Fruit fly (Drosophila melanogaster): Measurements from ENCODE around the gene Cyp304a1.

Gene Cyp304a1

DNA sequence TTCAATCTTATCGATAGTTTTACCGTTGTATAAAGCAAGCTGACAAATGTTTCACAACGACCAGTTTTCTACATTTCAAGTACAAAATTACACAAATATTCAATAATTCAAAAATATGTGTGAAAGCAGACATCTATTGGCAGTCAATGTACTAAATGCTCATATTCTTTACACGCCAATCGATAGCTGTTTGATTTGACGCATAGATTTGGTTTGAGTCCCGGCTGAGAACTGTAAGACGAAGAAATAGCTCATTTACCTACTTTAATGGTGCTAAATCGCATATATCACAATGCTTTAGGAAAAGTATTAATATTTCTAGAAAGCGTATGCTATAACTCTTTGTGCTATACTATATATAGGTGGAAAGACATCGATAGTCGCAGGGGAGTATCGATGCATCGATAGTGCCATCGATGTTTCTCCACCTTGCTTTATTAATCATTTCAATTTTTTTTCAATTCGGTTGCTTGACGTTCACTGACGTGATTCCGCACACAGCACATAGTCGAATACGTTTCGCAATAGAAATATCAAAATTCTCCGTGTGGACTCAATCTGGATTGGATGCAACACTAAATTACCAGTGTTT lies 17.1 kb downstream of the Cyp304a1 start, which contains the start of gene Paip2 (continued):
- TF ChIP-seq CG18476 (GFP tag; optimal IDR thresholded peaks at IDR 0.05) (no peak), HmgZ (tag; optimal IDR thresholded peaks at IDR 0.05) (peak; percentile 43), CG6272 (GFP tag; IDR thresholded peaks at IDR 0.05) (peak; percentile 45; the same call in 1 of the 2 replicates), CG10654 (GFP tag; optimal IDR thresholded peaks at IDR 0.05) (no peak), Dref (GFP tag; IDR thresholded peaks at IDR 0.05) (peak; percentile 82), CG12391 (tag; optimal IDR thresholded peaks at IDR 0.05) (peak; percentile 40), cg (GFP tag; optimal IDR thresholded peaks at IDR 0.05) (no peak), CG15514 (GFP tag; optimal IDR thresholded peaks at IDR 0.05) (peak; percentile 67), zfh1 (GFP tag; IDR thresholded peaks at IDR 0.05) (no peak), CG18619 (GFP tag; optimal IDR thresholded peaks at IDR 0.05) (no peak), CG8359 (GFP tag; optimal IDR thresholded peaks at IDR 0.05; ENCODE audit: borderline replicate concordance) (no peak), CG30020 (tag; optimal IDR thresholded peaks at IDR 0.05) (peak; percentile 32), NFAT (GFP tag; IDR thresholded peaks at IDR 0.05) (no peak), CG30431 (GFP tag; optimal IDR thresholded peaks at IDR 0.05) (no peak), CG4820 (GFP tag; optimal IDR thresholded peaks at IDR 0.05) (no peak), br (optimal IDR thresholded peaks at IDR 0.05) (no peak), dm (GFP tag; optimal IDR thresholded peaks at IDR 0.05) (peak; percentile 39), slbo (GFP tag; IDR thresholded peaks at IDR 0.05) (no peak), CG1529 (GFP tag; optimal IDR thresholded peaks at IDR 0.05) (no peak), lilli (GFP tag; optimal IDR thresholded peaks at IDR 0.05) (no peak), CG15601 (tag; optimal IDR thresholded peaks at IDR 0.05) (peak; percentile 77), CG13624 (GFP tag; optimal IDR thresholded peaks at IDR 0.05) (no peak), CG17385 (GFP tag; optimal IDR thresholded peaks at IDR 0.05) (no peak), CG11247 (GFP tag; IDR thresholded peaks at IDR 0.05) (no peak), dysf (GFP tag; IDR thresholded peaks at IDR 0.05) (no peak), Hr78 (GFP tag; optimal IDR thresholded peaks at IDR 0.05) (no peak), dmrt11E (tag; optimal IDR thresholded peaks at IDR 0.05) (peak; percentile 23), CG4360 (GFP tag; IDR thresholded peaks at IDR 0.05) (no peak; the same call in 1 of the 2 replicates), CG14667 (GFP tag; IDR thresholded peaks at IDR 0.05) (no peak), ab (GFP tag; optimal IDR thresholded peaks at IDR 0.05) (no peak), gsb (GFP tag; IDR thresholded peaks at IDR 0.05) (no peak), crol (GFP tag; IDR thresholded peaks at IDR 0.05) (no peak), CG2875 (GFP tag; optimal IDR thresholded peaks at IDR 0.05) (no peak), CG6254 (GFP tag; optimal IDR thresholded peaks at IDR 0.05) (no peak), ap (GFP tag; IDR thresholded peaks at IDR 0.05) (no peak), cato (GFP tag; optimal IDR thresholded peaks at IDR 0.05; ENCODE audit: borderline replicate concordance) (no peak), CG17361 (GFP tag; IDR thresholded peaks at IDR 0.05) (peak; percentile 46; the same call in 2 of the 3 replicates), NC2β (GFP tag; optimal IDR thresholded peaks at IDR 0.05) (no peak), CG11085 (GFP tag; IDR thresholded peaks at IDR 0.05) (no peak), CG12236 (GFP tag; optimal IDR thresholded peaks at IDR 0.05) (no peak), HHEX (GFP tag; optimal IDR thresholded peaks at IDR 0.05) (no peak), Vsx1 (GFP tag; optimal IDR thresholded peaks at IDR 0.05) (no peak), CG9609 (GFP tag; optimal IDR thresholded peaks at IDR 0.05) (no peak), Bgb (GFP tag; IDR thresholded peaks at IDR 0.05; ENCODE audit: partially characterized antibody) (peak; percentile 97), hbn (GFP tag; IDR thresholded peaks at IDR 0.05; ENCODE audit: partially characterized antibody) (peak; percentile 98), zen2 (GFP tag; IDR thresholded peaks at IDR 0.05; ENCODE audit: partially characterized antibody) (peak; percentile 98), CG17912 (GFP tag; optimal IDR thresholded peaks at IDR 0.05) (no peak), CG8924 (tag; optimal IDR thresholded peaks at IDR 0.05) (peak; percentile 38), Opbp (GFP tag; IDR thresholded peaks at IDR 0.05; ENCODE audit: partially characterized antibody) (peak; percentile 96), phol (tag; optimal IDR thresholded peaks at IDR 0.05) (peak; percentile 64)
